Fruit fly (Drosophila melanogaster): ENCODE data around the gene Ccp84Ac.

Ccp84Ac gene

DNA sequence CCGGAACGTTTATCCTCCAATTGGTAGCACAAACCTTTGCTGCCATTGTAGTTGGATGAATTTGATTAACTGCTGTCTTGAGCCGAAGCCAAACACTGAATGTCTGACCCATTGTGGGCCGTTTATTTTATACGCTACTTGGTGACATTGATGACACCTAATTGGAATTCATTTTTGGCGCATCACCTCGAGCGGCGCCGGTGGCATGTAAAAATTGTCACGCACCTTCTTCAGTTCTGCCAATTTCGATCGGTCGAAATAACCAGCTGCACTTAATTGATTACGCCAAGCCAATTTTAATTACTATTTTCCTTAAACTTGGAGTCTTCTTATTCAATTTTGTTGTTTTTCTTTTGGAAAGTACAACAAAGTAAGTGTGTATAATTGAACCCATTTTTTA lies 4.4 kb downstream of the Ccp84Ac start, which contains the start of gene Ccp84Ae:
Ccp84Ae (minus strand) TSS at position 101 of the 400 bp plus-strand sequence.
- TF ChIP-seq CG14711 (tag; optimal IDR thresholded peaks at IDR 0.05) (no peak), CG5204 (GFP tag; optimal IDR thresholded peaks at IDR 0.05) (no peak), cnc (optimal IDR thresholded peaks at IDR 0.05) (no peak), CG11617 (GFP tag; optimal IDR thresholded peaks at IDR 0.05) (no peak), CG33017 (tag; optimal IDR thresholded peaks at IDR 0.05) (no peak), CG12768 (GFP tag; optimal IDR thresholded peaks at IDR 0.05) (no peak), CG7101 (tag; optimal IDR thresholded peaks at IDR 0.05) (no peak), cic (GFP tag; optimal IDR thresholded peaks at IDR 0.05) (no peak), tj (GFP tag; optimal IDR thresholded peaks at IDR 0.05) (no peak), Crg-1 (GFP tag; optimal IDR thresholded peaks at IDR 0.05) (no peak), CG1620 (GFP tag; optimal IDR thresholded peaks at IDR 0.05) (no peak), kay (GFP tag; ENCODE audit: borderline replicate concordance) (no peak), pad (GFP tag; optimal IDR thresholded peaks at IDR 0.05) (no peak), CG7045 (GFP tag; optimal IDR thresholded peaks at IDR 0.05) (no peak), bab1 (GFP tag; optimal IDR thresholded peaks at IDR 0.05) (no peak), toe (GFP tag; optimal IDR thresholded peaks at IDR 0.05) (no peak), Mnt (GFP tag; optimal IDR thresholded peaks at IDR 0.05) (no peak)

DNA sequence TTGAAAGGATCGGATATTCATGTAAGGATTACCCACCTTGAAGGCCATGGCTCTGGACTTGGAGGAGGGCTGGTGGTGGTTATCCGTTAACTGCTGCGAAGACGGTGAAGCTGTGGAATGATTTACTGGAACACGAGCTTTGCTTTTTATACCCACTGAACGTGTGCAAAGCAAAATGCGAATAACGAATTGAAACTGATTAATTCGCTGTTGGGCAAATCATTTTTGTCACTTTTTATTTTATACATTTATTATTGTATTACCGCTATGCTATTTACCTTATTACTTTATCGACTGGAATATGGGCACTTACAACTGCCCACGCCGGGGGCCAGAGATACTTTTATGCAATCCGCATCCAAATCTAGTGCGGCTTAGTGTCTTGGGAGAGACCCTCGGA lies 5.9 kb downstream of the Ccp84Ac start, which contains the start of gene Ccp84Af:
Ccp84Af (minus strand) TSS at position 101 of the 400 bp plus-strand sequence.
- TF ChIP-seq CG1620 (GFP tag; optimal IDR thresholded peaks at IDR 0.05) (no peak), CG14711 (tag; optimal IDR thresholded peaks at IDR 0.05) (no peak), CG11617 (GFP tag; optimal IDR thresholded peaks at IDR 0.05) (no peak), CG5204 (GFP tag; optimal IDR thresholded peaks at IDR 0.05) (no peak), bab1 (GFP tag; optimal IDR thresholded peaks at IDR 0.05) (no peak), CG33017 (tag; optimal IDR thresholded peaks at IDR 0.05) (no peak), kay (GFP tag; ENCODE audit: borderline replicate concordance) (no peak), ovo (GFP tag; optimal IDR thresholded peaks at IDR 0.05) (no peak), toe (GFP tag; optimal IDR thresholded peaks at IDR 0.05) (no peak), CG7101 (tag; optimal IDR thresholded peaks at IDR 0.05) (no peak), Crg-1 (GFP tag; optimal IDR thresholded peaks at IDR 0.05) (no peak)

DNA sequence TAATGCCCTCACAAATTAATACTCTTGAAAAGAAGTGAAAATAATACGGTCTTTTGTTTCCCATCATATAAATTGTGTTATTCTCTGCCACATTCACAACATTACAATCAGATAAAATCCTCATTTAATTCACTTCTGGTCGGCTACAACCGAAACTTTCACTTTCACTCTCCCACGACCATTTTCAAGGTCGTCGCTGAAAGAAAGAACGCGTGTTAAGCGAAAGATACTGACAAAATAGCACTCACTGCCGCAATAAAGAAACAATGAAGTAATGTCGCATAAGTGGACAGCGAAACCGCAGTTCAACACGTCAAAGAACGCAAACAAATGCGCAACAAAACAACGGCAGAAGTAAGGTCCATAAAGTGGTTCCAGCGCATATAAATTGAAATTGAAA lies 7.9 kb downstream of the Ccp84Ac start:
- TF ChIP-seq ovo (GFP tag; optimal IDR thresholded peaks at IDR 0.05), result no peak
- TF ChIP-seq CG14711 (tag; optimal IDR thresholded peaks at IDR 0.05), result no peak
- no peak for TF ChIP-seq tj (GFP tag; optimal IDR thresholded peaks at IDR 0.05)
- no peak for TF ChIP-seq CG7045 (GFP tag; optimal IDR thresholded peaks at IDR 0.05)
- no peak for TF ChIP-seq cnc (optimal IDR thresholded peaks at IDR 0.05)
- TF ChIP-seq pad (GFP tag; optimal IDR thresholded peaks at IDR 0.05), result no peak
- no peak for TF ChIP-seq bab1 (GFP tag; optimal IDR thresholded peaks at IDR 0.05)
- no peak for TF ChIP-seq cic (GFP tag; optimal IDR thresholded peaks at IDR 0.05)
- TF ChIP-seq Crg-1 (GFP tag; optimal IDR thresholded peaks at IDR 0.05), result no peak
- TF ChIP-seq CG5204 (GFP tag; optimal IDR thresholded peaks at IDR 0.05), result no peak

DNA sequence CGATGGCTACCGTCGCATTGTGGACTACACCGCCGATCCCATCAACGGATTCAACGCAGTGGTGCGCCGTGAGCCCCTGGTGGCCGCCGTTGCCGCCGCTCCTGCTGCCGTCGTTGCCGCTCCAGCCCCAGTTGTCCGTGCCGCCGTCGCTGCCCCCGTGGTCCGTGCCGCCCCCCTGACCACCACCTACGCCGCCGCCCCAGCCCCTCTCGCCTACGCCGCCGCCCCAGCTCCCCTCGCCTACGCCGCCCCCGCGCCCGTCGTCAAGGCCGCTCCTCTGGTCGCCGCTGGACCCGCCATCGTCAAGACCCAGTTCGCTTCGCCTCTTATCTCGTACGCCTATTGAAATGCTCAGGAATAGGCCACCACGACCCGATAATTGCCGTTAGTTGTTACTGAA lies 8.9 kb downstream of the Ccp84Ac start:
- TF ChIP-seq cnc (optimal IDR thresholded peaks at IDR 0.05) (no peak), Mnt (GFP tag; optimal IDR thresholded peaks at IDR 0.05) (no peak), CG5204 (GFP tag; optimal IDR thresholded peaks at IDR 0.05) (no peak), CG1620 (GFP tag; optimal IDR thresholded peaks at IDR 0.05) (no peak), CG11617 (GFP tag; optimal IDR thresholded peaks at IDR 0.05) (no peak), Crg-1 (GFP tag; optimal IDR thresholded peaks at IDR 0.05) (no peak), cic (GFP tag; optimal IDR thresholded peaks at IDR 0.05) (no peak), bab1 (GFP tag; optimal IDR thresholded peaks at IDR 0.05) (no peak), CG33017 (tag; optimal IDR thresholded peaks at IDR 0.05) (no peak), toe (GFP tag; optimal IDR thresholded peaks at IDR 0.05) (no peak), Clk (GFP tag; optimal IDR thresholded peaks at IDR 0.05) (no peak), Hr96 (GFP tag; optimal IDR thresholded peaks at IDR 0.05) (no peak), CG14711 (tag; optimal IDR thresholded peaks at IDR 0.05) (no peak), tj (GFP tag; optimal IDR thresholded peaks at IDR 0.05) (no peak), pad (GFP tag; optimal IDR thresholded peaks at IDR 0.05) (no peak), CG12768 (GFP tag; optimal IDR thresholded peaks at IDR 0.05) (no peak), ovo (GFP tag; optimal IDR thresholded peaks at IDR 0.05) (no peak), CG7045 (GFP tag; optimal IDR thresholded peaks at IDR 0.05) (no peak)

DNA sequence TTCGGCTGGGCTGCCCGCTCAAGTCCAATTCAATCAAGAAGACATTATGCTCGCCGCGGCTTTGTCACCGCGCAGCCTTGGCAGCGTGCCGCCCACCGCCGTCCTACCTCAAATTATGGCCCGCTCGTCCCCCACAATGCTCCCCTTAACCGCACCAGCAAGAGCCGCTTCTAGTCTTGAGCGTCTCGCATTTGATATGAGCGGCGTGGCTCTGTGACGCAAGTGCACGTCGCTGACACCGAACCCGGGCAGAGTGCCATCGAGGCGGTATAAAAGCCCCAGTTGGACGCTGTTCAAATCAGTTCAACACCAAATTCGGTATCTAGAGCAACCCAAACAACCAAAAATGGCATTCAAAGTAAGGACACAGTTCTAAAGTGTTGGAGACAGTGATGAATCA lies 9.6 kb downstream of the Ccp84Ac start, which contains the start of gene Ccp84Ag:
Ccp84Ag (plus strand) TSS at position 301 of the 400 bp plus-strand sequence.
- TF ChIP-seq Mnt (GFP tag; optimal IDR thresholded peaks at IDR 0.05) (no peak), bab1 (GFP tag; optimal IDR thresholded peaks at IDR 0.05) (no peak), CG12768 (GFP tag; optimal IDR thresholded peaks at IDR 0.05) (no peak), CG14711 (tag; optimal IDR thresholded peaks at IDR 0.05) (no peak), ovo (GFP tag; optimal IDR thresholded peaks at IDR 0.05) (no peak), pad (GFP tag; optimal IDR thresholded peaks at IDR 0.05) (no peak), toe (GFP tag; optimal IDR thresholded peaks at IDR 0.05) (no peak)

DNA sequence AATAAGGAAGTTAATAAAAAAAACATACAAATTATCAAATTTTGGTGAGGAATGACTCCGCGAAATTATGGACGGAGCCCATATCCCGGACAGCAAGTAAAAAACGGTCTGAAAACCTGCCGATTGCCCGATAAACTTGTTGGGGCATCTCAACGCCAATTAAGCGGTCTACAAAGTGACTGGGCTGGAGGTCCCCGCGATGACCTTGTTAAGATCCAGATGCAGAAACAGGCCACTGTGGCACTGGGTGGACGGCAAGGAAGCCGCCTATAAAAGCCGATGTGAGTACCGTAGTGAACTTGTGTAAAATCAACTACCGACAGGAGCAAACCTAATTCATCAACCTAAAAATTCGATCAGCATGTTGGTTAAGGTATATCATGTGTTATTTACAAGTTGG lies 11.9 kb downstream of the Ccp84Ac start, which contains the start of gene Edg84A:
Edg84A (plus strand) TSS at position 301 of the 400 bp plus-strand sequence.
- TF ChIP-seq CG1620 (GFP tag; optimal IDR thresholded peaks at IDR 0.05) (no peak), cic (GFP tag; optimal IDR thresholded peaks at IDR 0.05) (no peak), Mnt (GFP tag; optimal IDR thresholded peaks at IDR 0.05) (no peak), Hr96 (GFP tag; optimal IDR thresholded peaks at IDR 0.05) (no peak), CG7045 (GFP tag; optimal IDR thresholded peaks at IDR 0.05) (no peak), CG12768 (GFP tag; optimal IDR thresholded peaks at IDR 0.05) (no peak), cnc (optimal IDR thresholded peaks at IDR 0.05) (no peak), pad (GFP tag; optimal IDR thresholded peaks at IDR 0.05) (no peak), kay (GFP tag; ENCODE audit: borderline replicate concordance) (no peak), CG7101 (tag; optimal IDR thresholded peaks at IDR 0.05) (no peak), tj (GFP tag; optimal IDR thresholded peaks at IDR 0.05) (no peak), toe (GFP tag; optimal IDR thresholded peaks at IDR 0.05) (no peak), CG33017 (tag; optimal IDR thresholded peaks at IDR 0.05) (no peak)
